Fruit fly (Drosophila melanogaster) whole organism, embryonic: ENCODE measurements around the gene Eig71Ea.

ENCODE experiments used
- ATbp ChIP-seq: fragments of 200-800 bp; sonication (Bioruptor generic); optimal IDR thresholded peaks from 2 replicates; lab custom pipeline; 2017; ENCODE audit warnings: missing biosample characterization, mild to moderate bottlenecking, missing genetic modification characterization, missing genetic modification reagents
- Abd-B ChIP-seq: fragments of 200-800 bp; sonication (Bioruptor generic); optimal IDR thresholded peaks from 2 replicates; lab custom pipeline; 2018; ENCODE audit warnings: missing biosample characterization, mild to moderate bottlenecking, missing genetic modification characterization, moderate library complexity
- B-H1 ChIP-seq: fragments of 200-800 bp; sonication (Bioruptor generic); IDR thresholded peaks from 3 replicates; pipeline ENCODE4 v1.3.6; 2022; ENCODE audit warnings: missing biosample characterization, missing genetic modification characterization
- CG10565 ChIP-seq: fragments of 200-800 bp; sonication (Bioruptor generic); optimal IDR thresholded peaks from 3 replicates; lab custom pipeline; 2016; ENCODE audit warnings: missing biosample characterization, mild to moderate bottlenecking, missing genetic modification characterization
- CG11696 ChIP-seq: fragments of 200-800 bp; sonication (Bioruptor generic); IDR thresholded peaks from 2 replicates; pipeline ENCODE4 v1.3.6; 2022; ENCODE audit warnings: missing biosample characterization, missing genetic modification characterization
- CG12071 ChIP-seq: fragments of 200-800 bp; sonication (Bioruptor generic); optimal IDR thresholded peaks from 3 replicates; lab custom pipeline; 2018; ENCODE audit warnings: missing biosample characterization, mild to moderate bottlenecking, missing genetic modification characterization
- CG1233 ChIP-seq: fragments of 200-800 bp; sonication (Bioruptor generic); optimal IDR thresholded peaks from 4 replicates; lab custom pipeline; 2018; ENCODE audit warnings: missing biosample characterization, mild to moderate bottlenecking, missing genetic modification characterization
- CG12391 ChIP-seq: fragments of 200-800 bp; sonication (Bioruptor generic); optimal IDR thresholded peaks from 3 replicates; lab custom pipeline; 2018; ENCODE audit warnings: missing biosample characterization, mild to moderate bottlenecking, missing genetic modification characterization, moderate library complexity
- CG14441 ChIP-seq: fragments of 200-800 bp; sonication (Bioruptor generic); IDR thresholded peaks from 2 replicates; pipeline ENCODE4 v1.3.6; 2022; ENCODE audit warnings: missing biosample characterization, missing genetic modification characterization
- CG15269 ChIP-seq: fragments of 200-800 bp; sonication (Bioruptor generic); optimal IDR thresholded peaks from 2 replicates; lab custom pipeline; 2018; ENCODE audit warnings: missing biosample characterization, mild to moderate bottlenecking, missing genetic modification characterization, moderate library complexity
- CG15479 ChIP-seq: fragments of 200-800 bp; sonication (Bioruptor generic); optimal IDR thresholded peaks from 3 replicates; lab custom pipeline; 2019; ENCODE audit warnings: missing biosample characterization, mild to moderate bottlenecking, missing genetic modification characterization, moderate library complexity
- CG16813 ChIP-seq: fragments of 200-800 bp; sonication (Bioruptor generic); IDR thresholded peaks from 3 replicates; pipeline ENCODE4 v1.3.6; 2022; ENCODE audit warnings: missing biosample characterization, missing genetic modification characterization; ENCODE audit not compliant: partially characterized antibody
- CG17361 ChIP-seq: fragments of 200-800 bp; sonication (Bioruptor generic); IDR thresholded peaks from 3 replicates; pipeline ENCODE4 v1.3.6; 2022; ENCODE audit warnings: missing biosample characterization, missing genetic modification characterization
- CG17612 ChIP-seq: fragments of 200-800 bp; sonication (Bioruptor generic); IDR thresholded peaks from 2 replicates; pipeline ENCODE4 v1.3.6; 2022; ENCODE audit warnings: missing biosample characterization, missing genetic modification characterization
- CG17802 ChIP-seq: fragments of 200-800 bp; sonication (Bioruptor generic); optimal IDR thresholded peaks from 2 replicates; lab custom pipeline; 2018; ENCODE audit warnings: missing biosample characterization, mild to moderate bottlenecking, missing genetic modification characterization, moderate library complexity
- CG30403 ChIP-seq: fragments of 200-800 bp; sonication (Bioruptor generic); optimal IDR thresholded peaks from 3 replicates; lab custom pipeline; 2016; ENCODE audit warnings: missing biosample characterization, missing genetic modification characterization
- CG31388 ChIP-seq: fragments of 200-800 bp; sonication (Bioruptor generic); optimal IDR thresholded peaks from 2 replicates; lab custom pipeline; 2016; ENCODE audit warnings: missing biosample characterization, missing genetic modification characterization
- CG31441 ChIP-seq: fragments of 200-800 bp; sonication (Bioruptor generic); IDR thresholded peaks from 2 replicates; pipeline ENCODE4 v1.3.6; 2022; ENCODE audit warnings: missing biosample characterization, missing genetic modification characterization
- CG33213 ChIP-seq: fragments of 200-800 bp; sonication (Bioruptor generic); optimal IDR thresholded peaks from 3 replicates; lab custom pipeline; 2016; ENCODE audit warnings: missing biosample characterization, missing genetic modification characterization
- CG3726 ChIP-seq: fragments of 200-800 bp; sonication (Bioruptor generic); IDR thresholded peaks from 3 replicates; pipeline ENCODE4, ENCODE4 v1.3.6; 2022; ENCODE audit warnings: missing biosample characterization, missing genetic modification characterization
- CG42726 ChIP-seq: fragments of 200-800 bp; sonication (Bioruptor generic); IDR thresholded peaks from 2 replicates; pipeline ENCODE4 v1.3.6; 2022; ENCODE audit warnings: missing biosample characterization, missing genetic modification characterization; ENCODE audit not compliant: partially characterized antibody
- CG5245 ChIP-seq: fragments of 200-800 bp; sonication (Bioruptor generic); optimal IDR thresholded peaks from 3 replicates; lab custom pipeline; 2016; ENCODE audit warnings: missing biosample characterization, missing genetic modification characterization
- CG8359 ChIP-seq: fragments of 200-800 bp; sonication (Bioruptor generic); optimal IDR thresholded peaks from 2 replicates; lab custom pipeline; 2017; ENCODE audit warnings: missing biosample characterization, mild to moderate bottlenecking, missing genetic modification characterization, borderline replicate concordance
- CG9876 ChIP-seq: fragments of 200-800 bp; sonication (Bioruptor generic); optimal IDR thresholded peaks from 2 replicates; lab custom pipeline; 2016; ENCODE audit warnings: missing biosample characterization, missing genetic modification characterization
- CHES-1-like ChIP-seq: fragments of 200-800 bp; sonication (Bioruptor generic); optimal IDR thresholded peaks from 2 replicates; lab custom pipeline; 2016; ENCODE audit warnings: missing biosample characterization, missing genetic modification characterization
- CoRest ChIP-seq: fragments of 200-800 bp; sonication (Bioruptor generic); optimal IDR thresholded peaks from 3 replicates; lab custom pipeline; 2018; ENCODE audit warnings: missing biosample characterization, mild to moderate bottlenecking, missing genetic modification characterization, moderate library complexity
- Fer2 ChIP-seq: fragments of 200-800 bp; sonication (Bioruptor generic); optimal IDR thresholded peaks from 2 replicates; lab custom pipeline; 2018; ENCODE audit warnings: missing biosample characterization, mild to moderate bottlenecking, missing genetic modification characterization, moderate library complexity
- Lhr ChIP-seq: fragments of 200-800 bp; sonication (Bioruptor generic); optimal IDR thresholded peaks from 3 replicates; lab custom pipeline; 2017; ENCODE audit warnings: mild to moderate bottlenecking, missing biosample characterization, missing genetic modification reagents, missing genetic modification characterization
- NFAT ChIP-seq: fragments of 200-800 bp; sonication (Bioruptor generic); IDR thresholded peaks from 2 replicates; pipeline ENCODE4 v1.3.6; 2022; ENCODE audit warnings: missing biosample characterization, missing genetic modification characterization
- NfI ChIP-seq: fragments of 200-800 bp; sonication (Bioruptor generic); optimal IDR thresholded peaks from 3 replicates; lab custom pipeline; 2018; ENCODE audit warnings: missing biosample characterization, mild to moderate bottlenecking, missing genetic modification characterization, moderate library complexity
- Oli ChIP-seq: fragments of 200-800 bp; sonication (Bioruptor generic); optimal IDR thresholded peaks from 2 replicates; lab custom pipeline; 2018; ENCODE audit warnings: missing biosample characterization, mild to moderate bottlenecking, missing genetic modification characterization, moderate library complexity
- ase ChIP-seq: fragments of 200-800 bp; sonication (Bioruptor generic); IDR thresholded peaks from 3 replicates; pipeline ENCODE4 v1.3.6; 2022; ENCODE audit warnings: missing biosample characterization, missing genetic modification characterization
- bsh ChIP-seq, 2 experiments: fragments of 200-800 bp; sonication (Bioruptor generic); optimal IDR thresholded peaks; 2 replicates each; lab custom pipeline; 2017 to 2018; ENCODE audit warnings: mild to moderate bottlenecking in 2 of 2, missing biosample characterization in 2 of 2, missing genetic modification characterization in 2 of 2, moderate library complexity in 1 of 2
- crc ChIP-seq: fragments of 200-800 bp; sonication (Bioruptor generic); optimal IDR thresholded peaks from 2 replicates; lab custom pipeline; 2016; ENCODE audit warnings: missing biosample characterization, missing genetic modification characterization
- cwo ChIP-seq: fragments of 200-800 bp; sonication (Bioruptor generic); optimal IDR thresholded peaks from 3 replicates; lab custom pipeline; 2017; ENCODE audit warnings: missing biosample characterization, missing genetic modification characterization, mild to moderate bottlenecking, moderate library complexity, missing genetic modification reagents
- fru ChIP-seq: fragments of >200 bp; optimal IDR thresholded peaks from 2 replicates; lab custom pipeline; 2017
- gcm2 ChIP-seq: fragments of 200-800 bp; sonication (Bioruptor generic); optimal IDR thresholded peaks from 2 replicates; lab custom pipeline; 2016; ENCODE audit warnings: missing biosample characterization, missing genetic modification characterization
- grau ChIP-seq: fragments of 200-800 bp; optimal IDR thresholded peaks from 3 replicates; lab custom pipeline; 2019; ENCODE audit warnings: missing biosample characterization, mild to moderate bottlenecking, missing genetic modification characterization, moderate library complexity
- gsb-n ChIP-seq: fragments of 200-800 bp; sonication (Bioruptor generic); optimal IDR thresholded peaks from 3 replicates; lab custom pipeline; 2018; ENCODE audit warnings: missing biosample characterization, mild to moderate bottlenecking, missing genetic modification characterization
- gt ChIP-seq: fragments of 200-800 bp; sonication (Bioruptor generic); IDR thresholded peaks from 2 replicates; pipeline ENCODE4 v1.3.6; 2022; ENCODE audit warnings: missing biosample characterization, missing genetic modification characterization
- her ChIP-seq: fragments of 200-800 bp; sonication (Bioruptor generic); optimal IDR thresholded peaks from 2 replicates; lab custom pipeline; 2016; ENCODE audit warnings: missing biosample characterization, missing genetic modification characterization
- hth ChIP-seq: fragments of >200 bp; optimal IDR thresholded peaks from 2 replicates; lab custom pipeline; 2017; ENCODE audit warnings: inconsistent platforms
- mld ChIP-seq: fragments of 200-800 bp; sonication (Bioruptor generic); IDR thresholded peaks from 3 replicates; pipeline ENCODE4 v1.3.6; 2022; ENCODE audit warnings: missing biosample characterization, missing genetic modification characterization; ENCODE audit not compliant: partially characterized antibody
- nmo ChIP-seq: fragments of 200-800 bp; sonication (Bioruptor generic); optimal IDR thresholded peaks from 2 replicates; lab custom pipeline; 2018; ENCODE audit warnings: missing biosample characterization, mild to moderate bottlenecking, missing genetic modification characterization, moderate library complexity
- phol ChIP-seq: fragments of 200-800 bp; sonication (Bioruptor generic); optimal IDR thresholded peaks from 3 replicates; lab custom pipeline; 2018; ENCODE audit warnings: missing biosample characterization, mild to moderate bottlenecking, missing genetic modification characterization, moderate library complexity
- sima ChIP-seq: fragments of 200-800 bp; sonication (Bioruptor generic); optimal IDR thresholded peaks from 2 replicates; lab custom pipeline; 2016; ENCODE audit warnings: missing biosample characterization, missing genetic modification characterization
- stc ChIP-seq: fragments of 200-800 bp; sonication (Bioruptor generic); IDR thresholded peaks from 2 replicates; pipeline ENCODE4 v1.3.6; 2022; ENCODE audit warnings: missing biosample characterization, missing genetic modification characterization
- tgo ChIP-seq: fragments of 200-800 bp; sonication (Bioruptor generic); IDR thresholded peaks from 3 replicates; pipeline ENCODE4 v1.3.6; 2022; ENCODE audit warnings: missing biosample characterization, missing genetic modification characterization
- tna ChIP-seq: fragments of 200-800 bp; sonication (Bioruptor generic); IDR thresholded peaks from 2 replicates; pipeline ENCODE4 v1.3.6; 2022; ENCODE audit warnings: missing biosample characterization, missing genetic modification characterization; ENCODE audit not compliant: partially characterized antibody
- ttk ChIP-seq: fragments of 200-800 bp; sonication (Bioruptor generic); IDR thresholded peaks from 2 replicates; pipeline ENCODE4 v2.1.2; 2022; ENCODE audit warnings: missing biosample characterization, missing genetic modification characterization
- tx ChIP-seq: fragments of 200-800 bp; sonication (Bioruptor generic); optimal IDR thresholded peaks from 2 replicates; lab custom pipeline; 2016; ENCODE audit warnings: missing biosample characterization, missing genetic modification characterization
- zfh1 ChIP-seq: fragments of 200-800 bp; sonication (Bioruptor generic); IDR thresholded peaks from 3 replicates; pipeline ENCODE4 v1.3.6; 2022; ENCODE audit warnings: missing biosample characterization, missing genetic modification characterization

The Eig71Ea gene

dm6 chr3L:15616490-15616889, 33.0 kb downstream of the Eig71Ea start (continued):
- TF ChIP-seq CG42726 (GFP tag; lab: Robert Waterston, UW) (no peak), CG17802 (no peak), stc (GFP tag; lab: Robert Waterston, UW) (no peak), CoRest (tag; lab: Kevin White, UChicago) (peak; percentile 46), gsb-n (tag; lab: Kevin White, UChicago) (no peak), ase (GFP tag; lab: Robert Waterston, UW) (no peak), CG1233 (GFP tag; lab: Kevin White, UChicago) (peak; percentile 31), CG17361 (GFP tag; lab: Robert Waterston, UW) (peak; percentile 59; the same call in 1 of the 3 replicates), NfI (GFP tag; lab: Kevin White, UChicago) (no peak), CG31388 (GFP tag; lab: Kevin White, UChicago) (no peak), tna (GFP tag; lab: Robert Waterston, UW) (no peak), CG3726 (no peak), Fer2 (tag; lab: Kevin White, UChicago) (no peak), grau (tag; lab: Kevin White, UChicago) (peak; percentile 50), ttk (GFP tag; lab: Robert Waterston, UW) (no peak), Abd-B (GFP tag; lab: Kevin White, UChicago) (no peak), CG11696 (GFP tag; lab: Robert Waterston, UW) (no peak), B-H1 (GFP tag; lab: Robert Waterston, UW) (no peak), tx (GFP tag; lab: Kevin White, UChicago) (no peak), Lhr (no peak), CG9876 (GFP tag; lab: Kevin White, UChicago) (no peak), zfh1 (GFP tag; lab: Robert Waterston, UW) (no peak), CG5245 (GFP tag; lab: Kevin White, UChicago) (no peak), CHES-1-like (GFP tag; lab: Kevin White, UChicago) (no peak), CG17612 (GFP tag; lab: Robert Waterston, UW) (no peak), CG16813 (GFP tag; lab: Robert Waterston, UW) (no peak), CG31441 (GFP tag; lab: Robert Waterston, UW) (peak; percentile 55; the same call in 1 of the 2 replicates), tgo (GFP tag; lab: Robert Waterston, UW) (no peak), crc (GFP tag; lab: Kevin White, UChicago) (no peak), CG10565 (GFP tag; lab: Kevin White, UChicago) (no peak), CG15479 (GFP tag; lab: Kevin White, UChicago) (no peak), CG12071 (GFP tag; lab: Kevin White, UChicago) (no peak), bsh (GFP tag; optimal IDR thresholded peaks at IDR 0.05; lab: Kevin White, UChicago) (no peak), sima (GFP tag; lab: Kevin White, UChicago) (no peak), hth (lab: Kevin White, UChicago) (no peak), nmo (GFP tag; lab: Kevin White, UChicago) (peak; percentile 14), ATbp (GFP tag; lab: Kevin White, UChicago) (no peak), CG14441 (GFP tag; lab: Robert Waterston, UW) (no peak), cwo (GFP tag; lab: Kevin White, UChicago) (peak; percentile 10), CG15269 (tag; lab: Kevin White, UChicago) (peak; percentile 2), phol (tag; lab: Kevin White, UChicago) (peak; percentile 19), NFAT (GFP tag; lab: Robert Waterston, UW) (no peak), CG30403 (GFP tag; lab: Kevin White, UChicago) (no peak), CG8359 (GFP tag; lab: Kevin White, UChicago) (no peak), mld (GFP tag; lab: Robert Waterston, UW) (no peak), CG12391 (peak; percentile 30), CG33213 (GFP tag; lab: Kevin White, UChicago) (no peak), gt (no peak), gcm2 (no peak), fru (lab: Kevin White, UChicago) (no peak), Oli (tag; lab: Kevin White, UChicago) (peak; percentile 6), her (GFP tag; lab: Kevin White, UChicago) (no peak)
